Worm (Caenorhabditis elegans): ENCODE measurements around the gene lir-1.

ce11 chrII:7635296-7635695 is 36.5 kb upstream of the lir-1 start:
- TF ChIP-seq nhr-76 (tag; optimal IDR thresholded peaks at IDR 0.05): no peak
- TF ChIP-seq M03D4.4 (tag; optimal IDR thresholded peaks at IDR 0.05): no peak
- TF ChIP-seq mep-1 (tag; optimal IDR thresholded peaks at IDR 0.05): no peak
- no peak for TF ChIP-seq hlh-1 (tag; optimal IDR thresholded peaks at IDR 0.05)
- no peak for TF ChIP-seq mls-2 (tag; optimal IDR thresholded peaks at IDR 0.05)
- TF ChIP-seq cnd-1 (tag; optimal IDR thresholded peaks at IDR 0.05): no peak
- TF ChIP-seq ztf-11 (tag; optimal IDR thresholded peaks at IDR 0.05): no peak
- TF ChIP-seq unc-39 (tag; optimal IDR thresholded peaks at IDR 0.05): no peak
- TF ChIP-seq unc-120 (tag; optimal IDR thresholded peaks at IDR 0.05; ENCODE audit: poor library complexity, severe bottlenecking): no peak
- no peak for TF ChIP-seq nhr-237 (tag; optimal IDR thresholded peaks at IDR 0.05)

Data from whole organism, mixed stage, embryonic.